Worm (Caenorhabditis elegans) whole organism, young adult: ENCODE data around the gene seld-1.

Source experiments
- B0019.2 ChIP-seq: fragments of 200-800 bp; sonication (Bioruptor generic); conservative IDR thresholded peaks from 2 replicates; pipeline ENCODE4 v1.3.6; 2022; ENCODE audit warnings: missing genetic modification reagents, missing genetic modification characterization, missing compliant biosample characterization
- F33H1.4 ChIP-seq: fragments of 200-800 bp; sonication (Bioruptor generic); IDR thresholded peaks from 2 replicates; pipeline ENCODE4 v1.3.6; 2022; ENCODE audit warnings: missing genetic modification reagents, missing genetic modification characterization, missing compliant biosample characterization
- F39B2.1 ChIP-seq: fragments of 200-800 bp; sonication (Bioruptor generic); IDR thresholded peaks from 2 replicates; pipeline ENCODE4 v1.3.6; 2022; ENCODE audit warnings: missing genetic modification reagents, missing genetic modification characterization, missing compliant biosample characterization
- F55B11.4 ChIP-seq: sonication (generic microtip); optimal IDR thresholded peaks from 2 replicates; lab custom pipeline; 2016; ENCODE audit warnings: missing compliant biosample characterization, missing genetic modification characterization, borderline replicate concordance; ENCODE audit not compliant: insufficient read depth
- K11D2.4 ChIP-seq: fragments of 200-800 bp; sonication (Bioruptor generic); IDR thresholded peaks from 2 replicates; pipeline ENCODE4 v1.3.6; 2022; ENCODE audit warnings: missing genetic modification reagents, missing genetic modification characterization, missing compliant biosample characterization
- T26A5.8 ChIP-seq: sonication (generic microtip); optimal IDR thresholded peaks from 2 replicates; lab custom pipeline; 2016; ENCODE audit warnings: missing genetic modification characterization, missing compliant biosample characterization
- ama-1 ChIP-seq, 3 experiments: fragments of 150-350 bp in 1 of 3; sonication (generic microtip) in 2 of 3; optimal IDR thresholded peaks; 2 replicates each; lab custom pipeline; 2014 to 2018; ENCODE audit warnings: missing biosample characterization in 2 of 3, missing genetic modification characterization in 2 of 3, missing genetic modification reagents in 2 of 3
- aptf-3 ChIP-seq: fragments of 200-800 bp; sonication (Bioruptor generic); IDR thresholded peaks from 2 replicates; pipeline ENCODE4 v1.3.6; 2022; ENCODE audit warnings: missing genetic modification characterization, missing compliant biosample characterization
- athp-1 ChIP-seq: sonication (generic microtip); optimal IDR thresholded peaks from 2 replicates; lab custom pipeline; 2017; ENCODE audit warnings: mild to moderate bottlenecking, missing genetic modification characterization, missing compliant biosample characterization
- attf-5 ChIP-seq: fragments of 200-800 bp; sonication (Bioruptor generic); optimal IDR thresholded peaks from 2 replicates; lab custom pipeline; 2018; ENCODE audit warnings: mild to moderate bottlenecking, missing genetic modification characterization, missing compliant biosample characterization
- attf-6 ChIP-seq: fragments of 200-800 bp; sonication (Bioruptor generic); IDR thresholded peaks from 2 replicates; pipeline ENCODE4 v1.3.6; 2022; ENCODE audit warnings: missing genetic modification reagents, missing genetic modification characterization, missing compliant biosample characterization
- bed-1 ChIP-seq: fragments of 200-800 bp; sonication (Bioruptor generic); IDR thresholded peaks from 2 replicates; pipeline ENCODE4 v1.3.6; 2022; ENCODE audit warnings: missing genetic modification reagents, missing genetic modification characterization, missing compliant biosample characterization
- cebp-2 ChIP-seq: fragments of 200-800 bp; sonication (Bioruptor generic); IDR thresholded peaks from 2 replicates; pipeline ENCODE4 v1.3.6; 2022; ENCODE audit warnings: missing genetic modification characterization, missing compliant biosample characterization
- ceh-58 ChIP-seq: fragments of 200-800 bp; sonication (Bioruptor generic); IDR thresholded peaks from 2 replicates; pipeline ENCODE4 v1.3.6; 2022; ENCODE audit warnings: missing genetic modification characterization, missing compliant biosample characterization
- chd-7 ChIP-seq: sonication (generic microtip); optimal IDR thresholded peaks from 2 replicates; lab custom pipeline; 2016; ENCODE audit warnings: mild to moderate bottlenecking, missing genetic modification characterization, moderate library complexity, missing compliant biosample characterization
- dpff-1 ChIP-seq: sonication (generic microtip); optimal IDR thresholded peaks from 2 replicates; lab custom pipeline; 2017; ENCODE audit warnings: mild to moderate bottlenecking, missing genetic modification characterization, missing compliant biosample characterization
- dpl-1 ChIP-seq: fragments of 150-350 bp; optimal IDR thresholded peaks from 2 replicates; lab custom pipeline; 2014; ENCODE audit warnings: missing biosample characterization, missing genetic modification reagents, missing genetic modification characterization
- egl-18 ChIP-seq: fragments of 200-800 bp; sonication (Bioruptor generic); IDR thresholded peaks from 2 replicates; pipeline ENCODE4 v1.3.6; 2022; ENCODE audit warnings: missing genetic modification reagents, missing genetic modification characterization, missing compliant biosample characterization
- egl-44 ChIP-seq: fragments of 200-800 bp; sonication (Bioruptor generic); IDR thresholded peaks from 2 replicates; pipeline ENCODE4 v1.3.6; 2022; ENCODE audit warnings: missing genetic modification reagents, missing genetic modification characterization, missing compliant biosample characterization
- ekl-4 ChIP-seq: fragments of 200-800 bp; sonication (Bioruptor generic); IDR thresholded peaks from 2 replicates; pipeline ENCODE4 v1.3.6; 2022; ENCODE audit warnings: missing genetic modification reagents, missing genetic modification characterization, missing compliant biosample characterization
- fkh-3 ChIP-seq: sonication (generic microtip); optimal IDR thresholded peaks from 2 replicates; lab custom pipeline; 2016; ENCODE audit warnings: mild to moderate bottlenecking, missing genetic modification characterization, missing compliant biosample characterization
- him-1 ChIP-seq: sonication (generic microtip); optimal IDR thresholded peaks from 2 replicates; lab custom pipeline; 2016; ENCODE audit warnings: missing genotype, missing genetic modification reagents, missing genetic modification characterization, missing compliant biosample characterization
- hmg-20 ChIP-seq: fragments of 200-800 bp; sonication (Bioruptor generic); IDR thresholded peaks from 2 replicates; pipeline ENCODE4 v1.3.6; 2022; ENCODE audit warnings: missing genetic modification reagents, missing genetic modification characterization, missing compliant biosample characterization
- lag-1 ChIP-seq: fragments of 200-800 bp; sonication (Bioruptor generic); IDR thresholded peaks from 2 replicates; pipeline ENCODE4 v1.3.6; 2022; ENCODE audit warnings: missing genetic modification reagents, missing genetic modification characterization, missing compliant biosample characterization
- lin-35 ChIP-seq, 3 experiments: fragments of 150-350 bp in 2 of 3; sonication (generic microtip) in 1 of 3; optimal IDR thresholded peaks; 2 replicates each; lab custom pipeline; 2014 to 2018; ENCODE audit warnings: missing biosample characterization in 3 of 3, missing genetic modification characterization in 3 of 3, missing genetic modification reagents in 3 of 3
- madf-3 ChIP-seq: fragments of 200-800 bp; sonication (Bioruptor generic); IDR thresholded peaks from 2 replicates; pipeline ENCODE4 v1.3.6; 2022; ENCODE audit warnings: missing genetic modification reagents, missing genetic modification characterization, missing compliant biosample characterization
- madf-6 ChIP-seq: fragments of 200-800 bp; sonication (Bioruptor generic); IDR thresholded peaks from 2 replicates; pipeline ENCODE4 v1.3.6; 2022; ENCODE audit warnings: missing genetic modification reagents, missing genetic modification characterization, missing compliant biosample characterization
- madf-8 ChIP-seq: fragments of 200-800 bp; sonication (Bioruptor generic); conservative IDR thresholded peaks from 2 replicates; pipeline ENCODE4 v1.3.6; 2022; ENCODE audit warnings: missing genetic modification reagents, missing genetic modification characterization, missing compliant biosample characterization
- mcd-1 ChIP-seq: fragments of 200-800 bp; sonication (Bioruptor generic); IDR thresholded peaks from 2 replicates; pipeline ENCODE4 v1.3.6; 2022; ENCODE audit warnings: missing genetic modification reagents, missing genetic modification characterization, missing compliant biosample characterization
- mes-4 ChIP-seq: sonication (generic microtip); optimal IDR thresholded peaks from 2 replicates; lab custom pipeline; 2016; ENCODE audit warnings: missing genotype, missing genetic modification characterization, missing compliant biosample characterization
- nhr-179 ChIP-seq: sonication (generic microtip); optimal IDR thresholded peaks from 2 replicates; lab custom pipeline; 2016; ENCODE audit warnings: mild to moderate bottlenecking, missing genetic modification characterization, missing compliant biosample characterization
- sdz-38 ChIP-seq: sonication (generic microtip); optimal IDR thresholded peaks from 2 replicates; lab custom pipeline; 2016; ENCODE audit warnings: missing genotype, missing genetic modification characterization, missing compliant biosample characterization
- snpc-3.4 ChIP-seq: sonication (generic microtip); optimal IDR thresholded peaks from 2 replicates; lab custom pipeline; 2017; ENCODE audit warnings: missing genetic modification characterization, mild to moderate bottlenecking, missing compliant biosample characterization, antibody characterized with exemption, moderate library complexity, missing genotype, missing genetic modification reagents
- snpc-4 ChIP-seq, 5 experiments: fragments of 150-350 bp in 1 of 5; sonication (generic microtip) in 4 of 5; optimal IDR thresholded peaks; 2 replicates each; lab custom pipeline; 2014 to 2018; ENCODE audit warnings: missing genetic modification characterization in 5 of 5, missing biosample characterization in 3 of 5, antibody characterized with exemption in 2 of 5, mild to moderate bottlenecking in 2 of 5, missing compliant biosample characterization in 2 of 5, missing genotype in 2 of 5, moderate library complexity in 2 of 5, missing genetic modification reagents in 1 of 5
- tbp1 ChIP-seq: fragments of 200-800 bp; sonication (Bioruptor generic); optimal IDR thresholded peaks from 2 replicates; lab custom pipeline; 2018; ENCODE audit warnings: mild to moderate bottlenecking, missing genetic modification characterization, missing compliant biosample characterization
- tbx-9 ChIP-seq: sonication (generic microtip); optimal IDR thresholded peaks from 2 replicates; lab custom pipeline; 2016; ENCODE audit warnings: borderline replicate concordance, missing genetic modification characterization, inconsistent platforms, missing compliant biosample characterization
- unc-62 ChIP-seq: fragments of 150-350 bp; optimal IDR thresholded peaks from 2 replicates; lab custom pipeline; 2014; ENCODE audit warnings: missing biosample characterization, missing genetic modification reagents, missing genetic modification characterization
- xnd-1 ChIP-seq: sonication (generic microtip); optimal IDR thresholded peaks from 2 replicates; lab custom pipeline; 2016; ENCODE audit warnings: missing genotype, missing genetic modification reagents, missing genetic modification characterization, missing compliant biosample characterization
- ztf-18 ChIP-seq: sonication (generic microtip); optimal IDR thresholded peaks from 2 replicates; lab custom pipeline; 2016; ENCODE audit warnings: missing genotype, mild to moderate bottlenecking, missing genetic modification characterization, missing compliant biosample characterization
- ztf-22 ChIP-seq: fragments of 200-800 bp; sonication (Bioruptor generic); optimal IDR thresholded peaks from 2 replicates; lab custom pipeline; 2018; ENCODE audit warnings: mild to moderate bottlenecking, missing genetic modification characterization, moderate library complexity, missing compliant biosample characterization
- ztf-25 ChIP-seq: fragments of 200-800 bp; sonication (Bioruptor generic); IDR thresholded peaks from 2 replicates; pipeline ENCODE4 v1.3.6; 2022; ENCODE audit warnings: missing genetic modification reagents, missing genetic modification characterization, missing compliant biosample characterization
- ztf-26 ChIP-seq: sonication (generic microtip); optimal IDR thresholded peaks from 2 replicates; lab custom pipeline; 2017; ENCODE audit warnings: missing genetic modification characterization, missing compliant biosample characterization
- ztf-6 ChIP-seq: fragments of 200-800 bp; sonication (Bioruptor generic); IDR thresholded peaks from 2 replicates; pipeline ENCODE4 v1.3.6; 2022; ENCODE audit warnings: missing genetic modification reagents, missing genetic modification characterization, missing compliant biosample characterization

Gene seld-1

DNA sequence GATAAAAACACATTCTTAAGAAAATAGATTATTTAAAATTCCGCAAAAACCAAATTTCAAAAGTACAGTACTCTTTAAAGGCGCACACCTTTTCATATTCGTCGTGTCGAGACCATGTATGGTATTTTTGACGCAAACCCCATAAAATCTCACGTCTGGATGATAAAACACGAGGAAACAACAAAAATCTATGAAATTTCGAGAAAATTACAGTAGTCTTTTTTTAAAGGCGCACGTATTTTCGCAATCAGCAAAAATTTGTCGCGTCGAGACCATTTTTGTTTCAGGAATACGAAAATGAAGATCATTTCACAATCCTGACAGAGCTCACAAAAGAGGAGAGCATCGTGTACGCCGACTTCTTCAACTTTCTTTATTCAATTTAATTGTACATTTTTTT lies 7.8 kb downstream of the seld-1 start (continued):
- TF ChIP-seq ama-1 (optimal IDR thresholded peaks at IDR 0.05; lab: Kevin White, UChicago), result no peak
- no peak for TF ChIP-seq ama-1 (GFP tag; optimal IDR thresholded peaks at IDR 0.05; lab: Kevin White, UChicago)
- TF ChIP-seq xnd-1 (tag; lab: Kevin White, UChicago), result no peak
- TF ChIP-seq chd-7 (tag; lab: Kevin White, UChicago), result no peak
- TF ChIP-seq ekl-4 (GFP tag; lab: Robert Waterston, UW), result no peak
- TF ChIP-seq F39B2.1 (GFP tag; lab: Robert Waterston, UW), result no peak
- no peak for TF ChIP-seq mes-4 (tag; lab: Kevin White, UChicago)
- no peak for TF ChIP-seq snpc-4 (GFP tag; optimal IDR thresholded peaks at IDR 0.05; lab: Kevin White, UChicago)
- TF ChIP-seq snpc-4 (tag; optimal IDR thresholded peaks at IDR 0.05; lab: Kevin White, UChicago), result peak in 1 of 4 experiments; percentile 66
- no peak for TF ChIP-seq fkh-3 (tag; lab: Kevin White, UChicago)
- TF ChIP-seq ztf-6 (GFP tag; lab: Robert Waterston, UW), result no peak
- TF ChIP-seq attf-5 (GFP tag; lab: Kevin White, UChicago), result no peak
- peak; percentile 52 for TF ChIP-seq him-1 (tag; lab: Kevin White, UChicago)
- no peak for TF ChIP-seq B0019.2 (GFP tag; lab: Robert Waterston, UW)
- peak; percentile 61 for TF ChIP-seq F33H1.4 (GFP tag; lab: Robert Waterston, UW)
- TF ChIP-seq sdz-38 (tag; lab: Kevin White, UChicago), result no peak
- no peak for TF ChIP-seq athp-1 (tag; lab: Kevin White, UChicago)

DNA sequence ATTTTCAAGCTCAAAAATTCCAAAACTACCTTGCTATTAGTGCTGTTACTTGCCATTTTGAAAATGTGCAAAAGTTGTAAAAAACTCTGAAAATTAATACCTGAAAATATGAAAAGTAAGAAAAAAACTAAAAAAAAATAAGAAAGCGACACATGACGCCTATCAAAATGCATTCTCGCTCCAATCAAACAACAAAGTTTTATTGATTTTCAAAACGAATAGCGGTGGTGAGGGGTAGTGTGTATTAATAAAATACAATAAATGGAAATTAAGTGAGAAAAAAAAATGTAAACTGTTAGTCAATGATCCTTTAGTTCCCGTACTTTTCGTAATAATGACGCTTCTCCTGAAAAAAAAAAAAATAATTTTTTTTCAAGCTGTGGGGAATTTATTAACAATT lies 16.5 kb downstream of the seld-1 start, which contains the start of gene dcap-2:
Gene dcap-2, minus strand, starts transcription at position 86 of the 400 bp plus-strand sequence.
- TF ChIP-seq snpc-4 (GFP tag; optimal IDR thresholded peaks at IDR 0.05; lab: Kevin White, UChicago), result no peak
- TF ChIP-seq snpc-4 (tag; optimal IDR thresholded peaks at IDR 0.05; lab: Kevin White, UChicago), result peak in 1 of 4 experiments; percentile 15
- TF ChIP-seq tbx-9 (tag; lab: Kevin White, UChicago), result no peak
- TF ChIP-seq, all 124 proteins: peak for 1

DNA sequence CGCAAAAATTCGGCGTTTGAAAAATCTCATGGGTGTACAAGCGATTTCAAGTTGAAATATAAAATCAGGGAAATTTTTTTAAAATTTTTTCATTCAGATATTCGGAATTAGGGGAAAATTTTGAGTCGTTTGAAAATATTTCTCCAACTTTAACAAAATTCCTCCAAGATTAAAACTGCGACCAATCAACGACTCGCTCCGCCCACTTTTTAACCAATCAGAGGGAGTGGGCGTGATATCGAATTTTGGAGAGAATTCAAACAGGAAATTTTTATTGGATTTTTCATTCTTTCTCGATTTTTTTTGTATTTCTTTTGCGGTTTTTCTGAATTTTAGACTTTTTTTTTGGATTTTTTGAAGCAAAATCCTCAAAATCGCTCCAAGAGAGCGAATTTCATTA lies 20.0 kb downstream of the seld-1 start:
- TF ChIP-seq him-1 (tag; lab: Kevin White, UChicago) (no peak), xnd-1 (tag; lab: Kevin White, UChicago) (no peak), lin-35 (GFP tag; optimal IDR thresholded peaks at IDR 0.05; lab: Kevin White, UChicago) (no peak), madf-3 (GFP tag; lab: Robert Waterston, UW) (no peak), unc-62 (GFP tag; lab: Kevin White, UChicago) (no peak), K11D2.4 (GFP tag; lab: Robert Waterston, UW) (no peak), ztf-22 (GFP tag; lab: Kevin White, UChicago) (no peak), ztf-26 (no peak), ztf-25 (GFP tag; lab: Robert Waterston, UW) (no peak), aptf-3 (GFP tag; lab: Robert Waterston, UW) (no peak), dpl-1 (no peak), hmg-20 (GFP tag; lab: Robert Waterston, UW) (no peak), F39B2.1 (GFP tag; lab: Robert Waterston, UW) (no peak), chd-7 (tag; lab: Kevin White, UChicago) (no peak), ceh-58 (GFP tag; lab: Robert Waterston, UW) (no peak), egl-44 (GFP tag; lab: Robert Waterston, UW) (no peak), bed-1 (no peak), mcd-1 (GFP tag; lab: Robert Waterston, UW) (no peak), B0019.2 (GFP tag; lab: Robert Waterston, UW) (no peak), T26A5.8 (tag; lab: Kevin White, UChicago) (no peak)

DNA sequence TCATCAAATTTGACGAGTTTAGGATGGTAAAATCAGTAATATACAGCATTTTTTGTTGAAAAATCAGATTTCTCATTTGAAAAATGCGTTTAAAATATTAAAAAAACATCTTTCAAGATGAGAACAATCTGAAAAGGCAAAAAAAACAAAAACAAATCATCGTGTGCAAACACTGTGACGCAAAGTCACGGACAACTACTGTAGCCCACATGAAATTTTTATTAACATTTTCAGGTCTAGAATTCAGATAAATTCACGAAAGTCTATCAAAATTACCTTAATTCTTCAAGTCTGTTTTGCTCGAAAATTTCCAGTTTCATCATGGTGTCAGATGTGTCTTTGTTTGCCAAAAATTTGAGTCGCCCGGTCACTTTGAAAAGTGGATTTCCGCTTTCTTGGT lies 33.7 kb downstream of the seld-1 start:
- TF ChIP-seq madf-8 (peak; percentile 97), lag-1 (GFP tag; lab: Robert Waterston, UW) (no peak), dpff-1 (no peak), attf-6 (GFP tag; lab: Robert Waterston, UW) (peak; percentile 74), madf-6 (GFP tag; lab: Robert Waterston, UW) (peak; percentile 98), F55B11.4 (no peak), tbp1 (GFP tag; lab: Kevin White, UChicago) (peak; percentile 43), ztf-18 (no peak), snpc-3.4 (peak; percentile 18), cebp-2 (GFP tag; lab: Robert Waterston, UW) (no peak), T26A5.8 (tag; lab: Kevin White, UChicago) (no peak), madf-3 (GFP tag; lab: Robert Waterston, UW) (no peak), egl-18 (GFP tag; lab: Robert Waterston, UW) (no peak), nhr-179 (tag; lab: Kevin White, UChicago) (no peak), snpc-4 (GFP tag; optimal IDR thresholded peaks at IDR 0.05; lab: Kevin White, UChicago) (peak; percentile 69), snpc-4 (tag; optimal IDR thresholded peaks at IDR 0.05; lab: Kevin White, UChicago) (peak in 3 of 4 experiments; percentile 79 to 87 (median 87))
